Worm (Caenorhabditis elegans): ENCODE measurements around the gene T14G8.3.

DNA sequence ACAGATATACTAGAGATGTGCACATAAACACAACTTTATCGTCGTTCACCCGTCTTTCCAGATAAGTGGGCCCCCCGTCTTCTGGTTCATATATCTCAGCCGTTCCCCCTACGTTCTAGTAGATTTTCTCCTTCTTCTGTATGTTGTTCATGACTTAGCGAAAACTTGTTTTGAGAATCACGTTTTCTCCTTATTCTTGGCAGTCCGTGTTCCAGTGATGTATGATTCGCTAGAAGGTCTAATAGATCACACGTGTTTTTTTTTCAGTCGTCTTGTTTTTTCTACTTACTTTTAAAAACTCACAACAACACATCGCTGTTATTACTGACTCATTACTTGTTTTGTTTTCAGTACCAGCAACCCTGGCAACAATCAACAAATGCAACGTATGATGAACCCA is 54.0 kb downstream of the T14G8.3 start:
- TF ChIP-seq blmp-1 (tag; optimal IDR thresholded peaks at IDR 0.05; ENCODE audit: insufficient read depth) (no peak), ztf-11 (tag; optimal IDR thresholded peaks at IDR 0.05) (no peak), lin-13 (GFP tag; optimal IDR thresholded peaks at IDR 0.05) (no peak)

Measured in whole organism, L2 larva.